Worm (Caenorhabditis elegans) whole organism, mixed stage, embryonic: ENCODE data around the gene srxa-11.

Experiments
- blmp-1 ChIP-seq: fragments of 150-350 bp; optimal IDR thresholded peaks from 2 replicates; lab custom pipeline; 2014; ENCODE audit warnings: missing biosample characterization, missing genetic modification characterization
- lsy-2 ChIP-seq: fragments of 150-350 bp; optimal IDR thresholded peaks from 2 replicates; lab custom pipeline; 2014; ENCODE audit warnings: missing biosample characterization, missing genetic modification characterization
- nhr-12 ChIP-seq: fragments of 150-350 bp; optimal IDR thresholded peaks from 2 replicates; lab custom pipeline; 2014; ENCODE audit warnings: missing biosample characterization, missing genetic modification characterization
- nhr-28 ChIP-seq: fragments of 150-350 bp; optimal IDR thresholded peaks from 2 replicates; lab custom pipeline; 2014; ENCODE audit warnings: missing biosample characterization, missing genetic modification characterization
- nhr-76 ChIP-seq: sonication (generic microtip); optimal IDR thresholded peaks from 2 replicates; lab custom pipeline; 2017; ENCODE audit warnings: missing biosample characterization, missing genetic modification characterization
- sem-2 ChIP-seq: fragments of 200-800 bp; sonication (Bioruptor generic); optimal IDR thresholded peaks from 2 replicates; lab custom pipeline; 2018; ENCODE audit warnings: mild to moderate bottlenecking, missing genetic modification characterization, missing compliant biosample characterization
- unc-62 ChIP-seq: fragments of 150-350 bp; optimal IDR thresholded peaks from 2 replicates; lab custom pipeline; 2014; ENCODE audit warnings: missing biosample characterization, missing genetic modification reagents, missing genetic modification characterization
- ztf-11 ChIP-seq: fragments of 150-350 bp; optimal IDR thresholded peaks from 2 replicates; lab custom pipeline; 2014; ENCODE audit warnings: missing biosample characterization, missing genetic modification characterization

- no peak for TF ChIP-seq nhr-12 (tag; lab: Kevin White, UChicago)
- TF ChIP-seq nhr-76: no peak
- no peak for TF ChIP-seq sem-2 (GFP tag; lab: Kevin White, UChicago)
- TF ChIP-seq nhr-28: no peak
- no peak for TF ChIP-seq ztf-11 (tag; lab: Kevin White, UChicago)
- TF ChIP-seq unc-62 (GFP tag; lab: Kevin White, UChicago): no peak
- TF ChIP-seq lsy-2: no peak
- no peak for TF ChIP-seq blmp-1 (tag; lab: Kevin White, UChicago)
Observed at ce11 chrV:13931225-13931624, 7.3 kb downstream of the srxa-11 start, which contains the start of gene C06B3.16.
